Fruit fly (Drosophila melanogaster) whole organism, embryonic: ENCODE results near the gene mad2.
A peak's percentile ranks its signal among the peaks of the same experiment; 100 is the strongest.

Experiments
- ATbp ChIP-seq: fragments of 200-800 bp; sonication (Bioruptor generic); optimal IDR thresholded peaks from 2 replicates; lab custom pipeline; 2017; ENCODE audit warnings: missing biosample characterization, mild to moderate bottlenecking, missing genetic modification characterization, missing genetic modification reagents
- Bgb ChIP-seq: fragments of 200-800 bp; sonication (Bioruptor generic); IDR thresholded peaks from 2 replicates; pipeline ENCODE4 v1.3.6; 2022; ENCODE audit warnings: missing biosample characterization, missing genetic modification characterization; ENCODE audit not compliant: partially characterized antibody
- C15 ChIP-seq: fragments of 200-800 bp; sonication (Bioruptor generic); IDR thresholded peaks from 3 replicates; pipeline ENCODE4 v1.3.6; 2022; ENCODE audit warnings: missing biosample characterization, missing genetic modification characterization
- CG10462 ChIP-seq: fragments of 200-800 bp; sonication (Bioruptor generic); optimal IDR thresholded peaks from 2 replicates; lab custom pipeline; 2016; ENCODE audit warnings: missing biosample characterization, missing genetic modification characterization
- CG11398 ChIP-seq: fragments of 200-800 bp; sonication (Bioruptor generic); optimal IDR thresholded peaks from 2 replicates; lab custom pipeline; 2016; ENCODE audit warnings: missing biosample characterization, missing genetic modification characterization
- CG11456 ChIP-seq: fragments of 200-800 bp; sonication (Bioruptor generic); IDR thresholded peaks from 3 replicates; pipeline ENCODE4 v1.3.6; 2022; ENCODE audit warnings: missing biosample characterization, missing genetic modification characterization
- CG11696 ChIP-seq: fragments of 200-800 bp; sonication (Bioruptor generic); IDR thresholded peaks from 2 replicates; pipeline ENCODE4 v1.3.6; 2022; ENCODE audit warnings: missing biosample characterization, missing genetic modification characterization
- CG12391 ChIP-seq: fragments of 200-800 bp; sonication (Bioruptor generic); optimal IDR thresholded peaks from 3 replicates; lab custom pipeline; 2018; ENCODE audit warnings: missing biosample characterization, mild to moderate bottlenecking, missing genetic modification characterization, moderate library complexity
- CG13624 ChIP-seq: fragments of 200-800 bp; sonication (Bioruptor generic); optimal IDR thresholded peaks from 2 replicates; lab custom pipeline; 2016; ENCODE audit warnings: missing biosample characterization, missing genetic modification characterization
- CG30403 ChIP-seq: fragments of 200-800 bp; sonication (Bioruptor generic); optimal IDR thresholded peaks from 3 replicates; lab custom pipeline; 2016; ENCODE audit warnings: missing biosample characterization, missing genetic modification characterization
- CG3163 ChIP-seq: fragments of 200-800 bp; sonication (Bioruptor generic); optimal IDR thresholded peaks from 3 replicates; lab custom pipeline; 2016; ENCODE audit warnings: missing biosample characterization, missing genetic modification characterization
- CG5180 ChIP-seq: fragments of 200-800 bp; sonication (Bioruptor generic); optimal IDR thresholded peaks from 3 replicates; lab custom pipeline; 2017; ENCODE audit warnings: missing biosample characterization, missing genetic modification characterization, mild to moderate bottlenecking, moderate library complexity, missing genetic modification reagents
- CG8359 ChIP-seq: fragments of 200-800 bp; sonication (Bioruptor generic); optimal IDR thresholded peaks from 2 replicates; lab custom pipeline; 2017; ENCODE audit warnings: missing biosample characterization, mild to moderate bottlenecking, missing genetic modification characterization, borderline replicate concordance
- CG9609 ChIP-seq: fragments of 200-800 bp; sonication (Bioruptor generic); optimal IDR thresholded peaks from 3 replicates; lab custom pipeline; 2016; ENCODE audit warnings: missing biosample characterization, missing genetic modification characterization
- CG9797 ChIP-seq: fragments of 200-800 bp; sonication (Bioruptor generic); optimal IDR thresholded peaks from 3 replicates; lab custom pipeline; 2018; ENCODE audit warnings: missing biosample characterization, mild to moderate bottlenecking, missing genetic modification characterization
- Dbx ChIP-seq: fragments of 200-800 bp; sonication (Bioruptor generic); IDR thresholded peaks from 3 replicates; pipeline ENCODE4 v1.3.6; 2022; ENCODE audit warnings: missing biosample characterization, missing genetic modification characterization
- Doc2 ChIP-seq: fragments of 200-800 bp; sonication (Bioruptor generic); IDR thresholded peaks from 2 replicates; pipeline ENCODE4 v1.3.6; 2022; ENCODE audit warnings: missing biosample characterization, missing genetic modification characterization
- Fer1 ChIP-seq: fragments of 200-800 bp; sonication (Bioruptor generic); optimal IDR thresholded peaks from 2 replicates; lab custom pipeline; 2017; ENCODE audit warnings: missing biosample characterization, mild to moderate bottlenecking, missing genetic modification characterization
- HHEX ChIP-seq: fragments of 200-800 bp; sonication (Bioruptor generic); optimal IDR thresholded peaks from 3 replicates; lab custom pipeline; 2017; ENCODE audit warnings: missing biosample characterization, mild to moderate bottlenecking, missing genetic modification characterization, missing genetic modification reagents
- Hsf ChIP-seq: fragments of 200-800 bp; sonication (Bioruptor generic); optimal IDR thresholded peaks from 3 replicates; lab custom pipeline; 2016; ENCODE audit warnings: missing biosample characterization, missing genetic modification characterization
- Jarid2 ChIP-seq: fragments of 200-800 bp; sonication (Bioruptor generic); optimal IDR thresholded peaks from 3 replicates; lab custom pipeline; 2017; ENCODE audit warnings: mild to moderate bottlenecking, missing biosample characterization, missing genetic modification reagents, missing genetic modification characterization
- MBD-R2 ChIP-seq: fragments of 200-800 bp; sonication (Bioruptor generic); IDR thresholded peaks from 2 replicates; pipeline ENCODE4 v1.3.6; 2022; ENCODE audit warnings: missing biosample characterization, missing genetic modification characterization
- MTF-1 ChIP-seq: fragments of 200-800 bp; sonication (Bioruptor generic); optimal IDR thresholded peaks from 2 replicates; lab custom pipeline; 2018; ENCODE audit warnings: missing biosample characterization, mild to moderate bottlenecking, missing genetic modification characterization, borderline replicate concordance
- Med ChIP-seq: fragments of 200-800 bp; sonication (Bioruptor generic); peaks from one replicate; lab custom pipeline; 2016; ENCODE audit warnings: missing biosample characterization, missing genetic modification characterization, mild to moderate bottlenecking, inconsistent platforms, moderate library complexity
- Nf-YC ChIP-seq: fragments of 200-800 bp; optimal IDR thresholded peaks from 3 replicates; lab custom pipeline; 2019; ENCODE audit warnings: missing biosample characterization, mild to moderate bottlenecking, missing genetic modification characterization, moderate library complexity
- Sry-δ ChIP-seq: fragments of 200-800 bp; sonication (Bioruptor generic); optimal IDR thresholded peaks from 2 replicates; lab custom pipeline; 2016; ENCODE audit warnings: missing biosample characterization, missing genetic modification characterization
- Stat92E ChIP-seq, 3 experiments: fragments of >200 bp in 2 of 3; fragments of 200-800 bp in 1 of 3; sonication (Bioruptor generic) in 1 of 3; optimal IDR thresholded peaks; 2 replicates each; lab custom pipeline; 2017 to 2019; ENCODE audit warnings: missing biosample characterization in 3 of 3, missing genetic modification characterization in 3 of 3, mild to moderate bottlenecking in 1 of 3, moderate library complexity in 1 of 3
- TFAM ChIP-seq: fragments of 200-800 bp; sonication (Bioruptor generic); optimal IDR thresholded peaks from 2 replicates; lab custom pipeline; 2017; ENCODE audit warnings: missing biosample characterization, missing genetic modification characterization, inconsistent platforms
- Xbp1 ChIP-seq: fragments of 200-800 bp; sonication (Bioruptor generic); optimal IDR thresholded peaks from 3 replicates; lab custom pipeline; 2016; ENCODE audit warnings: missing biosample characterization, mild to moderate bottlenecking, missing genetic modification characterization
- ato ChIP-seq: fragments of 200-800 bp; sonication (Bioruptor generic); IDR thresholded peaks from 2 replicates; pipeline ENCODE4 v1.3.6; 2022; ENCODE audit warnings: missing biosample characterization, missing genetic modification characterization; ENCODE audit not compliant: partially characterized antibody
- bab2 ChIP-seq: fragments of 200-800 bp; sonication (Bioruptor generic); optimal IDR thresholded peaks from 2 replicates; lab custom pipeline; 2016; ENCODE audit warnings: missing biosample characterization, missing genetic modification characterization
- br ChIP-seq: fragments of >200 bp; optimal IDR thresholded peaks from 2 replicates; lab custom pipeline; 2017
- dpn ChIP-seq, 2 experiments: fragments of 200-800 bp; sonication (Bioruptor generic); optimal IDR thresholded peaks; 3 replicates each; lab custom pipeline; 2016; ENCODE audit warnings: missing biosample characterization in 2 of 2, missing genetic modification characterization in 2 of 2
- exex ChIP-seq: fragments of 200-800 bp; sonication (Bioruptor generic); optimal IDR thresholded peaks from 4 replicates; lab custom pipeline; 2018; ENCODE audit warnings: missing biosample characterization, mild to moderate bottlenecking, missing genetic modification characterization, moderate library complexity
- fd96Cb ChIP-seq: fragments of 200-800 bp; sonication (Bioruptor generic); optimal IDR thresholded peaks from 2 replicates; lab custom pipeline; 2018; ENCODE audit warnings: missing biosample characterization, mild to moderate bottlenecking, missing genetic modification characterization, moderate library complexity
- h ChIP-seq: fragments of >200 bp; optimal IDR thresholded peaks from 2 replicates; lab custom pipeline; 2017
- ham ChIP-seq: fragments of 200-800 bp; sonication (Bioruptor generic); IDR thresholded peaks from 2 replicates; pipeline ENCODE4 v1.3.6; 2022; ENCODE audit warnings: missing biosample characterization, missing genetic modification characterization
- insv ChIP-seq, 2 experiments: fragments of 200-800 bp; sonication (Bioruptor generic); optimal IDR thresholded peaks; 3 replicates each; lab custom pipeline; 2016 to 2018; ENCODE audit warnings: missing biosample characterization in 2 of 2, missing genetic modification characterization in 2 of 2
- jigr1 ChIP-seq: fragments of 200-800 bp; sonication (Bioruptor generic); IDR thresholded peaks from 3 replicates; pipeline ENCODE4 v1.3.6; 2022; ENCODE audit warnings: missing biosample characterization, missing genetic modification characterization
- kah ChIP-seq: fragments of 200-800 bp; sonication (Bioruptor generic); optimal IDR thresholded peaks from 2 replicates; lab custom pipeline; 2018; ENCODE audit warnings: missing biosample characterization, mild to moderate bottlenecking, missing genetic modification characterization
- ken ChIP-seq: fragments of 200-800 bp; sonication (Bioruptor generic); IDR thresholded peaks from 3 replicates; pipeline ENCODE4 v1.3.6; 2022; ENCODE audit warnings: missing biosample characterization, missing genetic modification characterization
- luna ChIP-seq: fragments of 200-800 bp; sonication (Bioruptor generic); optimal IDR thresholded peaks from 2 replicates; lab custom pipeline; 2016; ENCODE audit warnings: missing biosample characterization, missing genetic modification characterization
- odd ChIP-seq: fragments of 200-800 bp; sonication (Bioruptor generic); optimal IDR thresholded peaks from 2 replicates; lab custom pipeline; 2017; ENCODE audit warnings: missing biosample characterization, mild to moderate bottlenecking, missing genetic modification characterization
- pb ChIP-seq: fragments of 200-800 bp; sonication (Bioruptor generic); optimal IDR thresholded peaks from 3 replicates; lab custom pipeline; 2016; ENCODE audit warnings: missing biosample characterization, missing genetic modification characterization
- pum ChIP-seq: fragments of 200-800 bp; sonication (Bioruptor generic); optimal IDR thresholded peaks from 2 replicates; lab custom pipeline; 2016; ENCODE audit warnings: missing biosample characterization, missing genetic modification characterization
- seq ChIP-seq: fragments of 200-800 bp; sonication (Bioruptor generic); IDR thresholded peaks from 2 replicates; pipeline ENCODE4 v1.3.6; 2022; ENCODE audit warnings: missing biosample characterization, missing genetic modification characterization
- slbo ChIP-seq: fragments of 200-800 bp; sonication (Bioruptor generic); IDR thresholded peaks from 2 replicates; pipeline ENCODE4 v1.3.6; 2022; ENCODE audit warnings: missing biosample characterization, missing genetic modification characterization
- stwl ChIP-seq: fragments of 200-800 bp; sonication (Bioruptor generic); optimal IDR thresholded peaks from 3 replicates; lab custom pipeline; 2018; ENCODE audit warnings: missing biosample characterization, mild to moderate bottlenecking, missing genetic modification characterization, moderate library complexity
- tup ChIP-seq: fragments of 200-800 bp; sonication (Bioruptor generic); optimal IDR thresholded peaks from 2 replicates; lab custom pipeline; 2016; ENCODE audit warnings: missing biosample characterization, mild to moderate bottlenecking, missing genetic modification characterization, moderate library complexity
- vfl ChIP-seq: fragments of 200-800 bp; sonication (Bioruptor generic); optimal IDR thresholded peaks from 2 replicates; lab custom pipeline; 2016; ENCODE audit warnings: missing biosample characterization, missing genetic modification characterization

The mad2 gene

DNA sequence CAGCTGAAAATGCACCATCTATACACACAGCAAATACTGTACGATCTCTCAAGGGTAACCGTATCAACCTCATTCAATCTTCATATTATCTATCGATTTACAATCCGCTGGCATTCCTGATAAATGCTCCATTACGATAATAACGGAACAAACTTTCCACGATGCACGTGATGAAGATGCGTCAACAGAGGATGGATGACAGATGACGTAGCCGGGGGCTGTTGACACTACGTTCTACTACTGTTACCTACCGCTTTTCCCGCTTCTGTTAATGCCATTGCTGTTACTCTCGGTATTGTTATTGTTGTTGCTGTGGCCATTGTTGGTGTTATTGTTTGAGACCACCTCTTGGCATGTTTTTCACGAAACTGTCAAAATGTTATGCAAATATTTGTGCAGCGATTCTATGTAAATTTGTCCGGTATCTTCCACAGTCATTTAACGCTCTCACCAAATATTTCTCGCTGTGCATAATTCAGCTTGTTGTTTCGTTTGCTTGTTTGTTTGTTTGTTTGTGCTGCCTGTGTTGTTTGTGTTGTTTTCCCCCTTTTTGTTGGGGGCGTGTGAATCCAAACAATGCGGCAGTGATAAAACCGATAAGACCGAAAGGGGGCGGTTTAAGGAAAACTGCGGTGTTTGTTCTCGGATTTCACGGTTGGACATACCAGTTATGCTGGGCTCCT, 11.0 kb upstream of the mad2 start (continued):
- TF ChIP-seq C15 (GFP tag; lab: Robert Waterston, UW) (no peak), fd96Cb (peak; percentile 80), dpn (GFP tag; optimal IDR thresholded peaks at IDR 0.05; lab: Kevin White, UChicago) (peak; percentile 52 to 61), stwl (tag; lab: Kevin White, UChicago) (peak; percentile 33), CG9797 (peak; percentile 48), TFAM (peak; percentile 83), Dbx (GFP tag; lab: Robert Waterston, UW) (no peak), slbo (0 out of 2 replicates have a peak, but pooled peaks have one; percentile 20), jigr1 (GFP tag; lab: Robert Waterston, UW) (no peak), CG13624 (GFP tag; lab: Kevin White, UChicago) (peak; percentile 26), ken (peak; percentile 59), HHEX (GFP tag; lab: Kevin White, UChicago) (peak; percentile 88), insv (GFP tag; optimal IDR thresholded peaks at IDR 0.05; lab: Kevin White, UChicago) (peak in 1 of 2 experiments; percentile 11), Sry-δ (GFP tag; lab: Kevin White, UChicago) (peak; percentile 47), CG11456 (peak; percentile 58; the same call in 1 of the 3 replicates), Med (peak; percentile 97), CG5180 (GFP tag; lab: Kevin White, UChicago) (peak; percentile 85), ATbp (GFP tag; lab: Kevin White, UChicago) (peak; percentile 96), ato (no peak), luna (GFP tag; lab: Kevin White, UChicago) (no peak), exex (peak; percentile 40), MBD-R2 (GFP tag; lab: Robert Waterston, UW) (no peak), Nf-YC (tag; lab: Kevin White, UChicago) (peak; percentile 37), Xbp1 (GFP tag; lab: Kevin White, UChicago) (peak; percentile 44), ham (GFP tag; lab: Robert Waterston, UW) (no peak), h (no peak), kah (GFP tag; lab: Kevin White, UChicago) (peak; percentile 67), vfl (GFP tag; lab: Kevin White, UChicago) (no peak), MTF-1 (GFP tag; lab: Kevin White, UChicago) (peak; percentile 99), CG30403 (GFP tag; lab: Kevin White, UChicago) (peak; percentile 43), CG3163 (GFP tag; lab: Kevin White, UChicago) (peak; percentile 80), bab2 (GFP tag; lab: Kevin White, UChicago) (peak; percentile 95), Fer1 (peak; percentile 84), CG9609 (GFP tag; lab: Kevin White, UChicago) (peak; percentile 81), Hsf (GFP tag; lab: Kevin White, UChicago) (peak; percentile 67), Jarid2 (GFP tag; lab: Kevin White, UChicago) (peak; percentile 79), pb (GFP tag; lab: Kevin White, UChicago) (peak; percentile 73), Bgb (GFP tag; lab: Robert Waterston, UW) (no peak), Stat92E (GFP tag; optimal IDR thresholded peaks at IDR 0.05; lab: Kevin White, UChicago) (no peak), Doc2 (no peak), CG10462 (GFP tag; lab: Kevin White, UChicago) (peak; percentile 81), CG8359 (peak; percentile 88), CG11398 (peak; percentile 93), seq (GFP tag; lab: Robert Waterston, UW) (peak; percentile 64; the same call in 1 of the 2 replicates), CG11696 (GFP tag; lab: Robert Waterston, UW) (peak; percentile 43; the same call in 1 of the 2 replicates), odd (GFP tag; lab: Kevin White, UChicago) (peak; percentile 85), pum (GFP tag; lab: Kevin White, UChicago) (peak; percentile 75), CG12391 (tag; lab: Kevin White, UChicago) (peak; percentile 73), tup (GFP tag; lab: Kevin White, UChicago) (peak; percentile 24), br (lab: Kevin White, UChicago) (no peak)
